Worm (Caenorhabditis elegans) whole organism, late embryonic: Measurements from ENCODE around the gene str-146.

Experiments used
- C08G9.2 ChIP-seq: sonication (generic microtip); optimal IDR thresholded peaks from 2 replicates; lab custom pipeline; 2016; ENCODE audit warnings: mild to moderate bottlenecking, missing genetic modification characterization, moderate library complexity, missing compliant biosample characterization
- ceh-9 ChIP-seq: sonication (generic microtip); optimal IDR thresholded peaks from 2 replicates; lab custom pipeline; 2016; ENCODE audit warnings: mild to moderate bottlenecking, missing genetic modification characterization, inconsistent platforms, missing compliant biosample characterization
- dve-1 ChIP-seq: sonication (generic microtip); optimal IDR thresholded peaks from 2 replicates; lab custom pipeline; 2017; ENCODE audit warnings: antibody characterized with exemption, mild to moderate bottlenecking, missing genetic modification characterization, missing compliant biosample characterization
- fax-1 ChIP-seq: sonication (generic microtip); optimal IDR thresholded peaks from 2 replicates; lab custom pipeline; 2016; ENCODE audit warnings: missing genotype, missing genetic modification characterization, missing compliant biosample characterization
- hlh-13 ChIP-seq: fragments of 200-800 bp; sonication (Bioruptor generic); optimal IDR thresholded peaks from 2 replicates; lab custom pipeline; 2018; ENCODE audit warnings: mild to moderate bottlenecking, missing genetic modification characterization, missing compliant biosample characterization
- lin-11 ChIP-seq: fragments of 200-800 bp; sonication (Bioruptor generic); optimal IDR thresholded peaks from 2 replicates; lab custom pipeline; 2018; ENCODE audit warnings: mild to moderate bottlenecking, missing genetic modification characterization, missing compliant biosample characterization
- nfya-1 ChIP-seq: sonication (generic microtip); optimal IDR thresholded peaks from 2 replicates; lab custom pipeline; 2017; ENCODE audit warnings: missing genetic modification characterization, mild to moderate bottlenecking, missing compliant biosample characterization, antibody characterized with exemption, moderate library complexity
- nhr-11 ChIP-seq: fragments of 150-350 bp; optimal IDR thresholded peaks from 2 replicates; lab custom pipeline; 2014; ENCODE audit warnings: missing biosample characterization, missing genetic modification characterization
- pag-3 ChIP-seq: sonication (generic microtip); optimal IDR thresholded peaks from 2 replicates; lab custom pipeline; 2016; ENCODE audit warnings: missing compliant biosample characterization, missing genetic modification characterization, borderline replicate concordance
- pha-4 ChIP-seq: fragments of 150-350 bp; optimal IDR thresholded peaks from 2 replicates; lab custom pipeline; 2018; ENCODE audit warnings: missing biosample characterization, missing genetic modification reagents, missing genetic modification characterization
- pros-1 ChIP-seq: fragments of 150-350 bp; optimal IDR thresholded peaks from 2 replicates; lab custom pipeline; 2014; ENCODE audit warnings: missing biosample characterization, missing genetic modification reagents, missing genetic modification characterization
- rnt-1 ChIP-seq: sonication (generic microtip); optimal IDR thresholded peaks from 2 replicates; lab custom pipeline; 2016; ENCODE audit warnings: missing genetic modification characterization, missing compliant biosample characterization
- sox-2 ChIP-seq: fragments of 200-800 bp; sonication (Bioruptor generic); IDR thresholded peaks from 2 replicates; pipeline ENCODE4 v1.3.6; 2022; ENCODE audit warnings: missing genetic modification reagents, missing genetic modification characterization, missing compliant biosample characterization
- unc-86 ChIP-seq: sonication (generic microtip); optimal IDR thresholded peaks from 2 replicates; lab custom pipeline; 2016; ENCODE audit warnings: missing genetic modification characterization, missing compliant biosample characterization

- TF ChIP-seq dve-1 (tag; lab: Kevin White, UChicago) (no peak), nhr-11 (no peak), lin-11 (tag; lab: Kevin White, UChicago) (no peak), hlh-13 (GFP tag; lab: Kevin White, UChicago) (no peak), pros-1 (tag; lab: Kevin White, UChicago) (no peak), rnt-1 (tag; lab: Kevin White, UChicago) (no peak), pag-3 (tag; lab: Kevin White, UChicago) (no peak), fax-1 (no peak), ceh-9 (no peak), C08G9.2 (no peak), nfya-1 (tag; lab: Kevin White, UChicago) (no peak), sox-2 (GFP tag; lab: Robert Waterston, UW) (no peak), pha-4 (no peak), unc-86 (tag; lab: Kevin White, UChicago) (no peak)
Measured at ce11 chrV:8108670-8109069, 13.4 kb upstream of the str-146 start, which contains the start of gene myo-5.
